Fruit fly (Drosophila melanogaster): ENCODE data around the gene SkpC.

Gene SkpC

dm6 chrX:19787921-19788620 is 27.8 kb upstream of the SkpC start:
- TF ChIP-seq Met (GFP tag; optimal IDR thresholded peaks at IDR 0.05) (no peak), CG6163 (GFP tag; IDR thresholded peaks at IDR 0.05) (peak; percentile 36; the same call in 1 of the 3 replicates), Eip78C (GFP tag) (peak; percentile 38), fkh (GFP tag; optimal IDR thresholded peaks at IDR 0.05) (peak; percentile 65)

- TF ChIP-seq CG7368 (GFP tag; optimal IDR thresholded peaks at IDR 0.05) (no peak), CG31627 (GFP tag; optimal IDR thresholded peaks at IDR 0.05) (no peak), CG6854 (GFP tag; optimal IDR thresholded peaks at IDR 0.05) (no peak), acj6 (GFP tag; optimal IDR thresholded peaks at IDR 0.05) (no peak), CG16779 (tag; optimal IDR thresholded peaks at IDR 0.05) (no peak), Eip75B (GFP tag; optimal IDR thresholded peaks at IDR 0.05) (no peak), Hr4 (GFP tag; optimal IDR thresholded peaks at IDR 0.05) (no peak), Hr38 (GFP tag; optimal IDR thresholded peaks at IDR 0.05) (no peak), CG11294 (GFP tag; IDR thresholded peaks at IDR 0.05) (no peak), net (GFP tag; optimal IDR thresholded peaks at IDR 0.05) (no peak), CG6276 (GFP tag; optimal IDR thresholded peaks at IDR 0.05) (no peak), CG11902 (GFP tag; optimal IDR thresholded peaks at IDR 0.05) (no peak), Blimp-1 (GFP tag; optimal IDR thresholded peaks at IDR 0.05) (no peak), CG6808 (GFP tag; optimal IDR thresholded peaks at IDR 0.05) (no peak)
Observed at dm6 chrX:19788621-19788944, 27.3 kb upstream of the SkpC start.

dm6 chrX:19791832-19792231 is 24.0 kb upstream of the SkpC start:
- no peak for TF ChIP-seq CG8119 (GFP tag; IDR thresholded peaks at IDR 0.05)
- TF ChIP-seq fkh (GFP tag; optimal IDR thresholded peaks at IDR 0.05): no peak
- TF ChIP-seq acj6 (GFP tag; optimal IDR thresholded peaks at IDR 0.05): no peak
- no peak for TF ChIP-seq esn (GFP tag; optimal IDR thresholded peaks at IDR 0.05)
- TF ChIP-seq CG6276 (GFP tag; optimal IDR thresholded peaks at IDR 0.05): no peak
- TF ChIP-seq CG6792 (GFP tag; optimal IDR thresholded peaks at IDR 0.05): no peak
- no peak for TF ChIP-seq CG8319 (GFP tag; optimal IDR thresholded peaks at IDR 0.05)

dm6 chrX:19792572-19792971 is 23.3 kb upstream of the SkpC start:
- TF ChIP-seq lz (GFP tag; optimal IDR thresholded peaks at IDR 0.05): no peak
- no peak for TF ChIP-seq Met (GFP tag; optimal IDR thresholded peaks at IDR 0.05)
- no peak for TF ChIP-seq CG31627 (GFP tag; optimal IDR thresholded peaks at IDR 0.05)
- TF ChIP-seq topi (GFP tag; optimal IDR thresholded peaks at IDR 0.05): no peak
- TF ChIP-seq CG4318 (GFP tag; optimal IDR thresholded peaks at IDR 0.05): no peak
- TF ChIP-seq CG6163 (GFP tag; IDR thresholded peaks at IDR 0.05): no peak
- no peak for TF ChIP-seq Smox (GFP tag; optimal IDR thresholded peaks at IDR 0.05)
- TF ChIP-seq Eip75B (GFP tag; optimal IDR thresholded peaks at IDR 0.05): no peak
- TF ChIP-seq dac (GFP tag; optimal IDR thresholded peaks at IDR 0.05): no peak
- no peak for TF ChIP-seq net (GFP tag; optimal IDR thresholded peaks at IDR 0.05)

dm6 chrX:19795808-19796207 is 20.1 kb upstream of the SkpC start:
- TF ChIP-seq vri (GFP tag; optimal IDR thresholded peaks at IDR 0.05): no peak
- TF ChIP-seq CG6276 (GFP tag; optimal IDR thresholded peaks at IDR 0.05): no peak
- TF ChIP-seq CG8119 (GFP tag; IDR thresholded peaks at IDR 0.05): no peak
- TF ChIP-seq fkh (GFP tag; optimal IDR thresholded peaks at IDR 0.05): no peak
- TF ChIP-seq CG8632 (GFP tag; optimal IDR thresholded peaks at IDR 0.05): no peak
- TF ChIP-seq net (GFP tag; optimal IDR thresholded peaks at IDR 0.05): no peak
- TF ChIP-seq Hr38 (GFP tag; optimal IDR thresholded peaks at IDR 0.05): no peak
- TF ChIP-seq achi (GFP tag; optimal IDR thresholded peaks at IDR 0.05): no peak
- TF ChIP-seq dsx (GFP tag; optimal IDR thresholded peaks at IDR 0.05; ENCODE audit: poor library complexity, severe bottlenecking): no peak
- TF ChIP-seq esn (GFP tag; optimal IDR thresholded peaks at IDR 0.05): no peak
- no peak for TF ChIP-seq CG3032 (tag; optimal IDR thresholded peaks at IDR 0.05)
- no peak for TF ChIP-seq cyc (GFP tag; optimal IDR thresholded peaks at IDR 0.05)

Measured in whole organism, prepupa.